Fruit fly (Drosophila melanogaster) whole organism, embryonic: Measurements from ENCODE around the gene CG1943.

Experiments used
- Bdp1 ChIP-seq: fragments of 200-800 bp; sonication (Bioruptor generic); optimal IDR thresholded peaks from 3 replicates; lab custom pipeline; 2016; ENCODE audit warnings: missing biosample characterization, missing genetic modification characterization
- Bgb ChIP-seq: fragments of 200-800 bp; sonication (Bioruptor generic); IDR thresholded peaks from 2 replicates; pipeline ENCODE4 v1.3.6; 2022; ENCODE audit warnings: missing biosample characterization, missing genetic modification characterization; ENCODE audit not compliant: partially characterized antibody
- Blimp-1 ChIP-seq: fragments of 200-800 bp; sonication (Bioruptor generic); optimal IDR thresholded peaks from 3 replicates; lab custom pipeline; 2018; ENCODE audit warnings: missing biosample characterization, missing genetic modification characterization, mild to moderate bottlenecking, moderate library complexity, missing genetic modification reagents
- C15 ChIP-seq: fragments of 200-800 bp; sonication (Bioruptor generic); IDR thresholded peaks from 3 replicates; pipeline ENCODE4 v1.3.6; 2022; ENCODE audit warnings: missing biosample characterization, missing genetic modification characterization
- CG13123 ChIP-seq: fragments of 200-800 bp; sonication (Bioruptor generic); optimal IDR thresholded peaks from 2 replicates; lab custom pipeline; 2016; ENCODE audit warnings: missing biosample characterization, missing genetic modification characterization
- CG17361 ChIP-seq: fragments of 200-800 bp; sonication (Bioruptor generic); IDR thresholded peaks from 3 replicates; pipeline ENCODE4 v1.3.6; 2022; ENCODE audit warnings: missing biosample characterization, missing genetic modification characterization
- CG2202 ChIP-seq: fragments of 200-800 bp; sonication (Bioruptor generic); optimal IDR thresholded peaks from 2 replicates; lab custom pipeline; 2018; ENCODE audit warnings: missing biosample characterization, mild to moderate bottlenecking, missing genetic modification characterization
- CG32767 ChIP-seq: fragments of 200-800 bp; sonication (Bioruptor generic); IDR thresholded peaks from 2 replicates; pipeline ENCODE4 v1.3.6; 2022; ENCODE audit warnings: missing biosample characterization, missing genetic modification characterization
- CG3281 ChIP-seq: fragments of 200-800 bp; sonication (Bioruptor generic); optimal IDR thresholded peaks from 3 replicates; lab custom pipeline; 2017; ENCODE audit warnings: missing biosample characterization, mild to moderate bottlenecking, missing genetic modification characterization
- CG5245 ChIP-seq: fragments of 200-800 bp; sonication (Bioruptor generic); optimal IDR thresholded peaks from 3 replicates; lab custom pipeline; 2016; ENCODE audit warnings: missing biosample characterization, missing genetic modification characterization
- CG6175 ChIP-seq: fragments of 200-800 bp; sonication (Bioruptor generic); IDR thresholded peaks from 3 replicates; pipeline ENCODE4 v1.3.6; 2022; ENCODE audit warnings: missing biosample characterization, missing genetic modification characterization
- CG9817 ChIP-seq: fragments of 200-800 bp; sonication (Bioruptor generic); optimal IDR thresholded peaks from 2 replicates; lab custom pipeline; 2018; ENCODE audit warnings: missing biosample characterization, mild to moderate bottlenecking, missing genetic modification characterization, moderate library complexity
- CG9932 ChIP-seq: fragments of 200-800 bp; sonication (Bioruptor generic); IDR thresholded peaks from 2 replicates; pipeline ENCODE4 v1.3.6; 2022; ENCODE audit warnings: missing biosample characterization, missing genetic modification characterization
- D ChIP-seq, 2 experiments: fragments of 200-800 bp in 1 of 2; fragments of >200 bp in 1 of 2; sonication (Bioruptor generic) in 1 of 2; optimal IDR thresholded peaks; 2 replicates in 1 of 2; 3 replicates in 1 of 2; lab custom pipeline; 2017; ENCODE audit warnings: mild to moderate bottlenecking in 1 of 2, missing biosample characterization in 1 of 2, missing genetic modification characterization in 1 of 2, missing genetic modification reagents in 1 of 2
- HLH4C ChIP-seq: fragments of 200-800 bp; sonication (Bioruptor generic); IDR thresholded peaks from 3 replicates; pipeline ENCODE4 v1.3.6; 2022; ENCODE audit warnings: missing biosample characterization, missing genetic modification characterization; ENCODE audit not compliant: partially characterized antibody
- HmgD ChIP-seq: fragments of 200-800 bp; sonication (Bioruptor generic); optimal IDR thresholded peaks from 3 replicates; lab custom pipeline; 2016; ENCODE audit warnings: missing biosample characterization, missing genetic modification characterization
- Mad ChIP-seq: fragments of 200-800 bp; sonication (Bioruptor generic); optimal IDR thresholded peaks from 2 replicates; lab custom pipeline; 2016; ENCODE audit warnings: missing biosample characterization, missing genetic modification characterization
- Max ChIP-seq: fragments of 200-800 bp; sonication (Bioruptor generic); optimal IDR thresholded peaks from 2 replicates; lab custom pipeline; 2016; ENCODE audit warnings: missing biosample characterization, mild to moderate bottlenecking, missing genetic modification characterization
- Med ChIP-seq: fragments of 200-800 bp; sonication (Bioruptor generic); peaks from one replicate; lab custom pipeline; 2016; ENCODE audit warnings: missing biosample characterization, missing genetic modification characterization, mild to moderate bottlenecking, inconsistent platforms, moderate library complexity
- NFAT ChIP-seq: fragments of 200-800 bp; sonication (Bioruptor generic); IDR thresholded peaks from 2 replicates; pipeline ENCODE4 v1.3.6; 2022; ENCODE audit warnings: missing biosample characterization, missing genetic modification characterization
- Sox100B ChIP-seq: fragments of 200-800 bp; sonication (Bioruptor generic); optimal IDR thresholded peaks from 3 replicates; lab custom pipeline; 2018; ENCODE audit warnings: missing biosample characterization, mild to moderate bottlenecking, missing genetic modification characterization
- Tbp ChIP-seq: fragments of >200 bp; optimal IDR thresholded peaks from 2 replicates; lab custom pipeline; 2018; ENCODE audit warnings: missing biosample characterization, missing genetic modification characterization
- Xbp1 ChIP-seq: fragments of 200-800 bp; sonication (Bioruptor generic); optimal IDR thresholded peaks from 3 replicates; lab custom pipeline; 2016; ENCODE audit warnings: missing biosample characterization, mild to moderate bottlenecking, missing genetic modification characterization
- abd-A ChIP-seq: fragments of 200-800 bp; sonication (Bioruptor generic); optimal IDR thresholded peaks from 3 replicates; lab custom pipeline; 2019; ENCODE audit warnings: missing biosample characterization, mild to moderate bottlenecking, missing genetic modification characterization, moderate library complexity
- ato ChIP-seq: fragments of 200-800 bp; sonication (Bioruptor generic); IDR thresholded peaks from 2 replicates; pipeline ENCODE4 v1.3.6; 2022; ENCODE audit warnings: missing biosample characterization, missing genetic modification characterization; ENCODE audit not compliant: partially characterized antibody
- br ChIP-seq: fragments of >200 bp; optimal IDR thresholded peaks from 2 replicates; lab custom pipeline; 2017
- chm ChIP-seq: fragments of 200-800 bp; sonication (Bioruptor generic); IDR thresholded peaks from 2 replicates; pipeline ENCODE4 v1.3.6; 2022; ENCODE audit warnings: missing biosample characterization, missing genetic modification characterization
- crol ChIP-seq: fragments of 200-800 bp; sonication (Bioruptor generic); IDR thresholded peaks from 2 replicates; pipeline ENCODE4 v1.3.6; 2022; ENCODE audit warnings: missing biosample characterization, missing genetic modification characterization
- da ChIP-seq: fragments of 200-800 bp; sonication (Bioruptor generic); optimal IDR thresholded peaks from 2 replicates; lab custom pipeline; 2016; ENCODE audit warnings: missing biosample characterization, missing genetic modification characterization
- fd64A ChIP-seq: fragments of 200-800 bp; sonication (Bioruptor generic); optimal IDR thresholded peaks from 3 replicates; lab custom pipeline; 2018; ENCODE audit warnings: missing biosample characterization, mild to moderate bottlenecking, missing genetic modification characterization
- fd96Cb ChIP-seq: fragments of 200-800 bp; sonication (Bioruptor generic); optimal IDR thresholded peaks from 2 replicates; lab custom pipeline; 2018; ENCODE audit warnings: missing biosample characterization, mild to moderate bottlenecking, missing genetic modification characterization, moderate library complexity
- ftz-f1 ChIP-seq: fragments of 200-800 bp; sonication (Bioruptor generic); optimal IDR thresholded peaks from 2 replicates; lab custom pipeline; 2016; ENCODE audit warnings: missing biosample characterization, missing genetic modification characterization
- gcm ChIP-seq: fragments of 200-800 bp; sonication (Bioruptor generic); optimal IDR thresholded peaks from 2 replicates; lab custom pipeline; 2019; ENCODE audit warnings: missing biosample characterization, mild to moderate bottlenecking, missing genetic modification characterization, moderate library complexity
- hbn ChIP-seq: fragments of 200-800 bp; sonication (Bioruptor generic); IDR thresholded peaks from 2 replicates; pipeline ENCODE4 v1.3.6; 2022; ENCODE audit warnings: missing biosample characterization, missing genetic modification characterization; ENCODE audit not compliant: partially characterized antibody
- her ChIP-seq: fragments of 200-800 bp; sonication (Bioruptor generic); optimal IDR thresholded peaks from 2 replicates; lab custom pipeline; 2016; ENCODE audit warnings: missing biosample characterization, missing genetic modification characterization
- kni ChIP-seq: fragments of 200-800 bp; sonication (Bioruptor generic); optimal IDR thresholded peaks from 3 replicates; lab custom pipeline; 2017; ENCODE audit warnings: mild to moderate bottlenecking, missing biosample characterization, missing genetic modification reagents, missing genetic modification characterization
- knrl ChIP-seq: fragments of 200-800 bp; sonication (Bioruptor generic); IDR thresholded peaks from 3 replicates; pipeline ENCODE4 v1.3.6; 2022; ENCODE audit warnings: missing biosample characterization, missing genetic modification characterization; ENCODE audit not compliant: partially characterized antibody
- mam ChIP-seq: fragments of 200-800 bp; sonication (Bioruptor generic); optimal IDR thresholded peaks from 3 replicates; lab custom pipeline; 2016; ENCODE audit warnings: missing biosample characterization, missing genetic modification characterization
- onecut ChIP-seq: fragments of 200-800 bp; sonication (Bioruptor generic); IDR thresholded peaks from 2 replicates; pipeline ENCODE4 v1.3.6; 2022; ENCODE audit warnings: missing biosample characterization, missing genetic modification characterization
- otp ChIP-seq: fragments of 200-800 bp; sonication (Bioruptor generic); IDR thresholded peaks from 3 replicates; pipeline ENCODE4, ENCODE4 v1.3.6; 2022; ENCODE audit warnings: missing biosample characterization, missing genetic modification characterization
- pita ChIP-seq: fragments of 200-800 bp; sonication (Bioruptor generic); optimal IDR thresholded peaks from 2 replicates; lab custom pipeline; 2017; ENCODE audit warnings: missing biosample characterization, mild to moderate bottlenecking, missing genetic modification characterization
- pum ChIP-seq: fragments of 200-800 bp; sonication (Bioruptor generic); optimal IDR thresholded peaks from 2 replicates; lab custom pipeline; 2016; ENCODE audit warnings: missing biosample characterization, missing genetic modification characterization
- run ChIP-seq: fragments of 200-800 bp; sonication (Bioruptor generic); optimal IDR thresholded peaks from 3 replicates; lab custom pipeline; 2018; ENCODE audit warnings: missing biosample characterization, mild to moderate bottlenecking, missing genetic modification characterization
- seq ChIP-seq: fragments of 200-800 bp; sonication (Bioruptor generic); IDR thresholded peaks from 2 replicates; pipeline ENCODE4 v1.3.6; 2022; ENCODE audit warnings: missing biosample characterization, missing genetic modification characterization
- tgo ChIP-seq: fragments of 200-800 bp; sonication (Bioruptor generic); IDR thresholded peaks from 3 replicates; pipeline ENCODE4 v1.3.6; 2022; ENCODE audit warnings: missing biosample characterization, missing genetic modification characterization
- tin ChIP-seq: fragments of 200-800 bp; sonication (Bioruptor generic); optimal IDR thresholded peaks from 3 replicates; lab custom pipeline; 2016; ENCODE audit warnings: missing biosample characterization, missing genetic modification characterization
- ttk ChIP-seq: fragments of 200-800 bp; sonication (Bioruptor generic); IDR thresholded peaks from 2 replicates; pipeline ENCODE4 v2.1.2; 2022; ENCODE audit warnings: missing biosample characterization, missing genetic modification characterization
- twi ChIP-seq: fragments of 200-800 bp; optimal IDR thresholded peaks from 2 replicates; lab custom pipeline; 2019; ENCODE audit warnings: missing biosample characterization, mild to moderate bottlenecking, missing genetic modification characterization, moderate library complexity
- vfl ChIP-seq: fragments of 200-800 bp; sonication (Bioruptor generic); optimal IDR thresholded peaks from 2 replicates; lab custom pipeline; 2016; ENCODE audit warnings: missing biosample characterization, missing genetic modification characterization
- zen2 ChIP-seq: fragments of 200-800 bp; sonication (Bioruptor generic); IDR thresholded peaks from 3 replicates; pipeline ENCODE4 v1.3.6; 2022; ENCODE audit warnings: missing biosample characterization, missing genetic modification characterization; ENCODE audit not compliant: partially characterized antibody
- zf30C ChIP-seq: fragments of 200-800 bp; sonication (Bioruptor generic); optimal IDR thresholded peaks from 3 replicates; lab custom pipeline; 2018; ENCODE audit warnings: missing biosample characterization, mild to moderate bottlenecking, missing genetic modification characterization

Gene CG1943

dm6 chr3R:7123073-7123572 lies 48.5 kb downstream of the CG1943 start:
- no peak for TF ChIP-seq her (GFP tag; lab: Kevin White, UChicago)
- no peak for TF ChIP-seq Mad (GFP tag; lab: Kevin White, UChicago)
- no peak for TF ChIP-seq mam
- TF ChIP-seq otp (GFP tag; lab: Robert Waterston, UW): no peak
- TF ChIP-seq Max (GFP tag; lab: Kevin White, UChicago): no peak
- TF ChIP-seq C15: no peak
- TF ChIP-seq pum (GFP tag; lab: Kevin White, UChicago): no peak
- TF ChIP-seq CG9932 (GFP tag; lab: Robert Waterston, UW): no peak
- peak; percentile 63 for TF ChIP-seq crol (GFP tag; lab: Robert Waterston, UW)
- no peak for TF ChIP-seq twi (tag; lab: Kevin White, UChicago)
- no peak for TF ChIP-seq zf30C
- TF ChIP-seq abd-A (tag; lab: Kevin White, UChicago): peak; percentile 4
- no peak for TF ChIP-seq gcm (GFP tag; lab: Kevin White, UChicago)
- TF ChIP-seq tin (GFP tag; lab: Kevin White, UChicago): no peak
- TF ChIP-seq CG2202 (tag; lab: Kevin White, UChicago): no peak
- TF ChIP-seq CG32767 (GFP tag; lab: Robert Waterston, UW): peak; percentile 74; the same call in 1 of the 2 replicates
- TF ChIP-seq vfl: no peak
- no peak for TF ChIP-seq CG17361 (GFP tag; lab: Robert Waterston, UW)
- TF ChIP-seq Med (GFP tag; lab: Kevin White, UChicago): peak; percentile 51
- no peak for TF ChIP-seq ato (GFP tag; lab: Robert Waterston, UW)
- no peak for TF ChIP-seq D (optimal IDR thresholded peaks at IDR 0.05; lab: Kevin White, UChicago)
- no peak for TF ChIP-seq D (GFP tag; optimal IDR thresholded peaks at IDR 0.05; lab: Kevin White, UChicago)
- peak; percentile 10; the same call in 1 of the 3 replicates for TF ChIP-seq HLH4C (GFP tag; lab: Robert Waterston, UW)
- TF ChIP-seq ttk (GFP tag; lab: Robert Waterston, UW): peak; percentile 36; the same call in 1 of the 2 replicates
- 0 out of 2 replicates have a peak, but pooled peaks have one; percentile 12 for TF ChIP-seq seq (GFP tag; lab: Robert Waterston, UW)
- no peak for TF ChIP-seq Tbp (GFP tag; lab: Kevin White, UChicago)
- no peak for TF ChIP-seq CG3281 (GFP tag; lab: Kevin White, UChicago)
- peak; percentile 85 for TF ChIP-seq kni
- no peak for TF ChIP-seq Bdp1 (GFP tag; lab: Kevin White, UChicago)
- TF ChIP-seq zen2 (GFP tag; lab: Robert Waterston, UW): no peak
- peak; percentile 97 for TF ChIP-seq onecut

- TF ChIP-seq chm (peak; percentile 55), Blimp-1 (GFP tag; lab: Kevin White, UChicago) (no peak), ftz-f1 (peak; percentile 80), knrl (no peak), Xbp1 (GFP tag; lab: Kevin White, UChicago) (no peak), NFAT (GFP tag; lab: Robert Waterston, UW) (no peak), tgo (GFP tag; lab: Robert Waterston, UW) (no peak), fd64A (GFP tag; lab: Kevin White, UChicago) (no peak), CG5245 (GFP tag; lab: Kevin White, UChicago) (no peak), run (tag; lab: Kevin White, UChicago) (no peak), fd96Cb (tag; lab: Kevin White, UChicago) (no peak), CG13123 (GFP tag; lab: Kevin White, UChicago) (no peak), CG17361 (GFP tag; lab: Robert Waterston, UW) (no peak), HmgD (GFP tag; lab: Kevin White, UChicago) (peak; percentile 72), CG9817 (tag; lab: Kevin White, UChicago) (no peak), da (GFP tag; lab: Kevin White, UChicago) (no peak), pita (GFP tag; lab: Kevin White, UChicago) (no peak), Bgb (peak; percentile 8; the same call in 1 of the 2 replicates), br (lab: Kevin White, UChicago) (no peak), CG6175 (no peak), hbn (GFP tag; lab: Robert Waterston, UW) (no peak), Max (GFP tag; lab: Kevin White, UChicago) (no peak), Sox100B (GFP tag; lab: Kevin White, UChicago) (no peak)
Observed at dm6 chr3R:7123699-7124098, 49.0 kb downstream of the CG1943 start.
